Worm (Caenorhabditis elegans): ENCODE data around the gene apc-2.

DNA sequence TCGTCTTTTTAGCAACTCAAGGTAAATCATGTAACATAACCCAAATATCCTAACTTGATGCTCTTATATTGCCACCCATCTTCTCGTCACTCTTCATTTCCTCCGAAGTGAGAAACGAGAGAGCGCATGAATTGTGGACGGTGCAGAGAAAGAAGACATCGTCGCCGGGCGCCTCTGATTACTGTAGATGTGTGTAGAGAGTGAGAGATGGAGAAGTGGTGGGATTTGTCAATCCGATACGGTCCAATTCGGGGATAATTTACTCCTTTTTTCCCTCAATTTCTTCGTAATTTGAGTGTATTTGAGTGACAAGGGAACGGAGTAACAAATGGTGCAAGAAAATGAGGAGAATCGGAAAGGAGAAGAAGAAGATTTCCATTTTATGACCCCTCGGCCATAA, 19.3 kb upstream of the apc-2 start:
- TF ChIP-seq bed-3 (GFP tag; optimal IDR thresholded peaks at IDR 0.05) (no peak), lsy-2 (tag; optimal IDR thresholded peaks at IDR 0.05) (no peak)

Measured in whole organism, mixed stage, embryonic.